Worm (Caenorhabditis elegans) whole organism, mixed stage, embryonic: ENCODE measurements around the gene F41F3.8.

Experiments used
- bed-3 ChIP-seq: fragments of 200-800 bp; sonication (Bioruptor generic); optimal IDR thresholded peaks from 3 replicates; lab custom pipeline; 2018; ENCODE audit warnings: mild to moderate bottlenecking, missing genetic modification characterization, moderate library complexity, missing compliant biosample characterization
- blmp-1 ChIP-seq: fragments of 150-350 bp; optimal IDR thresholded peaks from 2 replicates; lab custom pipeline; 2014; ENCODE audit warnings: missing biosample characterization, missing genetic modification characterization
- ceh-39 ChIP-seq: fragments of 150-350 bp; optimal IDR thresholded peaks from 2 replicates; lab custom pipeline; 2014; ENCODE audit warnings: missing biosample characterization, missing genetic modification characterization
- ceh-83 ChIP-seq: fragments of 200-800 bp; sonication (Bioruptor generic); optimal IDR thresholded peaks from 2 replicates; lab custom pipeline; 2018; ENCODE audit warnings: mild to moderate bottlenecking, missing genetic modification characterization, missing compliant biosample characterization
- ces-1 ChIP-seq: fragments of 150-350 bp; optimal IDR thresholded peaks from 2 replicates; lab custom pipeline; 2014; ENCODE audit warnings: missing biosample characterization, missing genetic modification reagents, missing genetic modification characterization
- cnd-1 ChIP-seq: fragments of 200-800 bp; sonication (Bioruptor generic); optimal IDR thresholded peaks from 2 replicates; lab custom pipeline; 2018; ENCODE audit warnings: mild to moderate bottlenecking, missing genetic modification characterization, missing compliant biosample characterization
- drap-1 ChIP-seq: fragments of 200-800 bp; sonication (Bioruptor generic); optimal IDR thresholded peaks from 3 replicates; lab custom pipeline; 2018; ENCODE audit warnings: mild to moderate bottlenecking, missing genetic modification characterization, missing compliant biosample characterization
- elt-1 ChIP-seq: sonication (generic microtip); optimal IDR thresholded peaks from 2 replicates; lab custom pipeline; 2017; ENCODE audit warnings: missing genetic modification characterization, mild to moderate bottlenecking, missing compliant biosample characterization, antibody characterized with exemption, moderate library complexity, borderline replicate concordance; ENCODE audit not compliant: insufficient read depth
- flh-1 ChIP-seq: fragments of 200-800 bp; sonication (Bioruptor generic); optimal IDR thresholded peaks from 2 replicates; lab custom pipeline; 2018; ENCODE audit warnings: mild to moderate bottlenecking, missing genetic modification characterization, moderate library complexity, missing compliant biosample characterization
- ham-2 ChIP-seq: fragments of 200-800 bp; sonication (Bioruptor generic); optimal IDR thresholded peaks from 2 replicates; lab custom pipeline; 2018; ENCODE audit warnings: mild to moderate bottlenecking, missing genetic modification characterization, missing compliant biosample characterization
- hlh-1 ChIP-seq: fragments of 150-350 bp; optimal IDR thresholded peaks from 2 replicates; lab custom pipeline; 2014; ENCODE audit warnings: missing biosample characterization, missing genetic modification reagents, missing genetic modification characterization
- lin-13 ChIP-seq: fragments of 150-350 bp; optimal IDR thresholded peaks from 2 replicates; lab custom pipeline; 2014; ENCODE audit warnings: missing biosample characterization, missing genetic modification characterization
- mab-5 ChIP-seq: fragments of 150-350 bp; optimal IDR thresholded peaks from 2 replicates; lab custom pipeline; 2014; ENCODE audit warnings: missing biosample characterization, missing genetic modification characterization
- mls-2 ChIP-seq: sonication (generic microtip); optimal IDR thresholded peaks from 2 replicates; lab custom pipeline; 2016; ENCODE audit warnings: mild to moderate bottlenecking, missing genetic modification characterization, moderate library complexity, missing compliant biosample characterization
- nhr-2 ChIP-seq: fragments of 150-350 bp; optimal IDR thresholded peaks from 2 replicates; lab custom pipeline; 2014; ENCODE audit warnings: missing biosample characterization, missing genetic modification characterization
- nhr-28 ChIP-seq: fragments of 150-350 bp; optimal IDR thresholded peaks from 2 replicates; lab custom pipeline; 2014; ENCODE audit warnings: missing biosample characterization, missing genetic modification characterization
- pha-4 ChIP-seq: fragments of 150-350 bp; optimal IDR thresholded peaks from 2 replicates; lab custom pipeline; 2018; ENCODE audit warnings: missing biosample characterization, missing genetic modification reagents, missing genetic modification characterization
- sem-2 ChIP-seq: fragments of 200-800 bp; sonication (Bioruptor generic); optimal IDR thresholded peaks from 2 replicates; lab custom pipeline; 2018; ENCODE audit warnings: mild to moderate bottlenecking, missing genetic modification characterization, missing compliant biosample characterization
- snpc-4 ChIP-seq: fragments of 150-350 bp; optimal IDR thresholded peaks from 2 replicates; lab custom pipeline; 2014; ENCODE audit warnings: missing biosample characterization, missing genetic modification characterization
- sptf-1 ChIP-seq: sonication (generic microtip); optimal IDR thresholded peaks from 2 replicates; lab custom pipeline; 2017; ENCODE audit warnings: mild to moderate bottlenecking, missing genetic modification characterization, moderate library complexity, missing compliant biosample characterization
- tbx-8 ChIP-seq: fragments of 200-800 bp; sonication (Bioruptor generic); optimal IDR thresholded peaks from 2 replicates; lab custom pipeline; 2018; ENCODE audit warnings: mild to moderate bottlenecking, missing genetic modification characterization, moderate library complexity, missing compliant biosample characterization
- unc-120 ChIP-seq: sonication (generic microtip); optimal IDR thresholded peaks from 2 replicates; lab custom pipeline; 2017; ENCODE audit warnings: missing genetic modification characterization, missing compliant biosample characterization; ENCODE audit not compliant: poor library complexity, severe bottlenecking
- unc-39 ChIP-seq: fragments of 150-350 bp; optimal IDR thresholded peaks from 2 replicates; lab custom pipeline; 2014; ENCODE audit warnings: missing biosample characterization, missing genetic modification characterization
- unc-62 ChIP-seq: fragments of 150-350 bp; optimal IDR thresholded peaks from 2 replicates; lab custom pipeline; 2014; ENCODE audit warnings: missing biosample characterization, missing genetic modification reagents, missing genetic modification characterization
- zip-8 ChIP-seq: fragments of 150-350 bp; optimal IDR thresholded peaks from 2 replicates; lab custom pipeline; 2014; ENCODE audit warnings: missing biosample characterization, missing genetic modification characterization
- ztf-11 ChIP-seq: fragments of 150-350 bp; optimal IDR thresholded peaks from 2 replicates; lab custom pipeline; 2014; ENCODE audit warnings: missing biosample characterization, missing genetic modification characterization

The F41F3.8 gene

DNA sequence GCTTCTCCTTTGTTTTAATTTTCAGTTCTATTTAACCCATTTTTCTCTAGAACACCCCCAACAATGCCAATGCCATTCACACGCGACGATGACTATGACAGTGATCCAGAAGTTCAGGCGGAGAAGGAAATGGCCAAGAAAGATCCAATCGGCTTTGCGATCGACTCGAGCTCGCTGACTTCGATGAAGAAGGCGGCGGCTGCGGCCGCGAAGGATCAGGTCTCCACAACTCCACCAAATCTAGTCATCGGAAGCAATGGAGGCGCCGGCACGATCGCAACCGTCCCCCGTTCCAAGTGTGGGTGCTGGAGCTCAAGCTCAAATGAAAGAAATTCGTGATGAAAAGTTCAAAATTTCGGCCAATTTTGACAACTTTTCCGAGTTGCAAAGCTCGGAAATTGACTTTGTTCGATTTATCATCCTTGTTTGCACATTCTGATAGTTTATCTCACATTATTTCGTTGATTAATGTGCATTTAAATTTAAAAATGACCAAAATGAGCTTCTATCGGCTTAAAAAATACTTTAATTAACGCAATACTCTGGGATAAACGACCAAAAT is 39.4 kb downstream of the F41F3.8 start, which contains the start of gene K03B4.2:
Gene K03B4.2 (plus strand): TSS at position 51 of the 562 bp plus-strand sequence.
- TF ChIP-seq ceh-39 (tag; lab: Kevin White, UChicago) (no peak), drap-1 (GFP tag; lab: Kevin White, UChicago) (no peak), snpc-4 (tag; lab: Kevin White, UChicago) (no peak)
- TF ChIP-seq, all 35 proteins: peak for 0

DNA sequence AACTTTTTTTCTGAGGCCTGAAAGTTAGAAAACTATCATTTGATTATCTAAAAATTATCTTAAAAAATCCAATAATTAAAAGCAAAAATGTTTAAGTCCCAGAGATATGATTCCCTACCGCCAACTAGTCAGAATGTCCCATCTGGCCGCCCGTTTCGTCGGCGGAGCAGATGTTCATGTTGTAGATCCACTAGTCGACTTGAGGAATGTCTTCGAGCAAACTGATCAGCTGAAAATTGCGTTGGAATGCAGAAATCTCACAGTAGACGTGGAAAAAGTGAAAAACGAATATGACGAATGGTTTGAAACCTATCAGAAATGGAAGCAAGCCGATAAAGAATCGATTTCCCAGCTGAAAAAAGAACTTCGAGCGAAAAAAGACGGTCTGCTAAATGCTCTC is 40.6 kb downstream of the F41F3.8 start, which contains the start of gene K03B4.1:
Gene K03B4.1 (plus strand): TSS at position 97 of the 400 bp plus-strand sequence.
- TF ChIP-seq lin-13 (tag; lab: Kevin White, UChicago), result no peak
- TF ChIP-seq mab-5 (tag; lab: Kevin White, UChicago), result no peak

DNA sequence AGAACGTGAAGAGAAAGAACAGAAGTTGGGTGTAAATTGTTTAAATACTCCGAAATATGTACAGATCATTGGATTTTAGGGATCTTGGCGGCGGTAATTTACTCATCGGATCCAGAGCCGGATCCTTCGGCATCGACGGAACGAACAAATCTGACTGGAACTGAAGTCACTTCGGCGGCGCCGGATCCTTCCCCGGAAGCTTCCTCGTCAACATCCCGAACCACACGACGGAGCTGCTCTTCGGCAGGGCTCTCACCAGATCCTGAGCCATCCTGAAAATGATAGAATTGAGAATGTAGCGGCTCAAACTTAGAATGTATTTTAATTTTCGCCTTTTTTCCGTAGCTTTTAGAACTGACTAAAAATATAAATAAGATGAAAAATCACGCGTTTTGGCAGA is 43.0 kb downstream of the F41F3.8 start:
- no peak for TF ChIP-seq ceh-39 (tag; lab: Kevin White, UChicago)
- TF ChIP-seq ztf-11 (tag; lab: Kevin White, UChicago), result no peak
- no peak for TF ChIP-seq unc-62 (GFP tag; lab: Kevin White, UChicago)
- TF ChIP-seq mls-2 (tag; lab: Kevin White, UChicago), result no peak
- TF ChIP-seq elt-1, result no peak
- no peak for TF ChIP-seq flh-1 (GFP tag; lab: Kevin White, UChicago)
- no peak for TF ChIP-seq bed-3 (GFP tag; lab: Kevin White, UChicago)
- no peak for TF ChIP-seq zip-8
- TF ChIP-seq nhr-2 (tag; lab: Kevin White, UChicago), result no peak
- TF ChIP-seq nhr-28 (tag; lab: Kevin White, UChicago), result no peak
- no peak for TF ChIP-seq sem-2 (GFP tag; lab: Kevin White, UChicago)
- TF ChIP-seq cnd-1 (tag; lab: Kevin White, UChicago), result no peak
- TF ChIP-seq ces-1 (GFP tag; lab: Kevin White, UChicago), result no peak
- TF ChIP-seq lin-13 (tag; lab: Kevin White, UChicago), result no peak
- no peak for TF ChIP-seq pha-4
- no peak for TF ChIP-seq ham-2

DNA sequence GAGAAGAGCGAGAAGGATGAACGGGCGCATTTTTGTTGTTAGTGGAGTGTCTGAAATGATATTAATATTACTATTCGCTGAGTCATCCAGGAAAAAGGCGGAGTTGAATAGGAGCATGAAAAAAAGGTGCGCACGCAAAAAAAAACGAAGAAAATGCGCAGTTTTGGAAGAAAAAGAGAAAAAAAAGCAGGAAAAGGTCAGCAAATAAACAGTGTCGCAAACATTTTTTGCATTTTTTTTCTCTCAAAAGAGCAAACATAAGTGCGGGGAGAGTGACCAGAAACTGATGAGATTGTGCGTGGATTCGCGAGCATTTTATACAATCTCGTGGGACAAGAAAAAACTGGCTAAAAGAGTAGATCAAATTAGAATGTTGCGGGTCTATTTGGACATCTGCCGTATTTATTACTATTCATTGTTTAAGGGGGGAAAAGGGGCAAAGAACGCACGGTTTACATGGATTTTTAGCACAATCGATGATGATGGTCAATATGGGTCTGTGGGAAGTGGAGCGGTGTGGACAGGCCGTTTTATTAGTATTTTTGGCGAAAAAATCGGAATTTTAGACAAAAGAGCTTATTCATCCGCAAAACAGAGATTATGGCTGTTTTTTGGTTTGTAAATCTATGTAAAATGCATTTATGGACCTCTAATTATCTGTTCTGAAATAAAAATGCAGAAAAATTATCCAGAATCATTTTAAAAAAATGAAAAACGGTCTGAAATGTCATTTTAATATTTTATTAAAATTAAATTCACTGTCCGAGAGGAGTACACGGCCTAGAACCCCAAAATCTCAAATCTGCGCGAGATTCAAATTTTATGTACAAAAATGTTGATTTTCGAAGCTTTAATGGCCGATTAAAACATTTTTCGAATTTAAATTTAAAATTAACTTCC is 44.0 kb downstream of the F41F3.8 start, which contains the start of gene cpg-8:
Gene cpg-8 (minus strand): TSS at position 51 of the 900 bp plus-strand sequence.
- TF ChIP-seq tbx-8 (GFP tag; lab: Kevin White, UChicago) (no peak), nhr-2 (tag; lab: Kevin White, UChicago) (no peak), unc-62 (GFP tag; lab: Kevin White, UChicago) (no peak), blmp-1 (no peak), nhr-28 (tag; lab: Kevin White, UChicago) (no peak), drap-1 (GFP tag; lab: Kevin White, UChicago) (no peak), sptf-1 (no peak), mab-5 (tag; lab: Kevin White, UChicago) (no peak), lin-13 (tag; lab: Kevin White, UChicago) (no peak), ceh-83 (GFP tag; lab: Kevin White, UChicago) (no peak), snpc-4 (tag; lab: Kevin White, UChicago) (no peak), unc-39 (no peak), sem-2 (GFP tag; lab: Kevin White, UChicago) (no peak), cnd-1 (tag; lab: Kevin White, UChicago) (no peak), ztf-11 (tag; lab: Kevin White, UChicago) (no peak)

DNA sequence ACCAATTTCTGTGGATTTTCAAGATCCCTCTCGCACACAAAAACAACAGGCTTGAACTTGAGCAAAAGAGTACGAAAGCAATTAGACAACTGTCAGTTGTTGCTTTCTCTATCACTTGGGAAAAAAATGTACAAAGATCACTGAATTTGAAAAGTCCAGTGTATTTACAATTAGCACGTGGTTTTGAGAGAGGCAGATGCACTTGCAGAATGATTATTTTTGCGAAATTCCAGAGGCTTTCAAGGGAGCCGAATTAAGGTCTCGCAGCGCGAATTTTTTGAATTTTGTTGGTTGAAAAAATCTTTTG is 44.6 kb downstream of the F41F3.8 start:
- TF ChIP-seq ceh-39 (tag; lab: Kevin White, UChicago) (no peak), hlh-1 (tag; lab: Kevin White, UChicago) (peak; percentile 43)

DNA sequence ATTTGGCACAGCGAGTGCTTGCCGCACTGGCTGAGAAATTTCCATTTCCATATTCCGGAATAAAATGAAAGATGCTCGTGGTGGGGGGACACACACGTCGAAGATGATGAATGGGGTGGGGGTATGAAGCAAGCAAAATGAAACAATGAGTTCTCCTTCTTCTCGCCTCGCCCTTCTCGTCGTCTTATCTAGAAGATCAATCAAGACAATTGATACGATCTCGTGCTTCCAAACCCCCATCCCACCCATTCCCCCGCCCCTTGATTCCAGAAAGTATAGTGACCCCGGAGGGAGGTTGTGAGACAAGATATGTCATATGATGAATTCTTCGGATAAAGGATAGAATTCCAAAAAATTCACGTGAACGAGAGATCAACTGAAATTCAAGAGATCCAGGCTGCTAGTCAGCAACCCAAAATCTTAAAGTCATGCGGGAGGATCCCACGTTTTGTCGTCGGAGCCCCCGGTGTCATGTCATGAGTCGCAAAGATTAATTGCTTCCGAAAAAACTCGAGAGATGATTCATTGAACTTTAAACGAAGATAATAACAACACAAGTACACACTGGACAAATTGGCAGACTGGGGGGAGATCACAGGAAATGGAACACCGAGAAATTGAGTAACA is 46.0 kb downstream of the F41F3.8 start:
- TF ChIP-seq elt-1, result peak; percentile 92
- TF ChIP-seq unc-120 (tag; lab: Kevin White, UChicago), result no peak
- TF ChIP-seq, all 35 proteins: peak for 1
